Worm (Caenorhabditis elegans) whole organism, L4 larva: Measurements from ENCODE around the gene Y50D4A.10.

Source experiments
- ama-1 ChIP-seq: fragments of 150-350 bp; optimal IDR thresholded peaks from 2 replicates; lab custom pipeline; 2014; ENCODE audit warnings: inconsistent platforms, mixed read lengths
- arid-1 ChIP-seq: fragments of 200-800 bp; sonication (Bioruptor generic); conservative IDR thresholded peaks from 2 replicates; pipeline ENCODE4 v1.3.6; 2022; ENCODE audit warnings: missing genetic modification reagents, missing genetic modification characterization, missing compliant biosample characterization
- fos-1 ChIP-seq: fragments of 150-350 bp; optimal IDR thresholded peaks from 2 replicates; lab custom pipeline; 2014; ENCODE audit warnings: missing biosample characterization, missing genetic modification characterization
- hif-1 ChIP-seq, 2 experiments: sonication (generic microtip); optimal IDR thresholded peaks; 2 replicates each; lab custom pipeline; 2016 to 2017; ENCODE audit warnings: missing compliant biosample characterization in 2 of 2, missing genetic modification characterization in 2 of 2, missing genetic modification reagents in 2 of 2, missing genotype in 2 of 2, mild to moderate bottlenecking in 1 of 2
- mep-1 ChIP-seq: fragments of 150-350 bp; sonication (generic microtip); optimal IDR thresholded peaks from 3 replicates; lab custom pipeline; 2014; ENCODE audit warnings: missing biosample characterization, missing genetic modification characterization
- nhr-28 ChIP-seq: fragments of 150-350 bp; optimal IDR thresholded peaks from 2 replicates; lab custom pipeline; 2014; ENCODE audit warnings: missing biosample characterization, missing genetic modification characterization
- pha-4 ChIP-seq, 2 experiments: fragments of 150-350 bp in 1 of 2; fragments of 200-800 bp in 1 of 2; sonication (Bioruptor generic) in 1 of 2; IDR thresholded peaks in 1 of 2; optimal IDR thresholded peaks in 1 of 2; 2 replicates each; pipeline versions ENCODE4 v1.3.6 to Lab custom; 2014 to 2022; ENCODE audit warnings: missing genetic modification characterization in 2 of 2, missing genetic modification reagents in 2 of 2, missing biosample characterization in 1 of 2, missing compliant biosample characterization in 1 of 2
- tag-97 ChIP-seq: fragments of 200-800 bp; sonication (Bioruptor generic); IDR thresholded peaks from 2 replicates; pipeline ENCODE4 v1.3.6; 2022; ENCODE audit warnings: missing genetic modification characterization, missing compliant biosample characterization
- unc-130 ChIP-seq: sonication (generic microtip); optimal IDR thresholded peaks from 2 replicates; lab custom pipeline; 2016; ENCODE audit warnings: missing genetic modification reagents, missing genetic modification characterization, missing compliant biosample characterization

DNA sequence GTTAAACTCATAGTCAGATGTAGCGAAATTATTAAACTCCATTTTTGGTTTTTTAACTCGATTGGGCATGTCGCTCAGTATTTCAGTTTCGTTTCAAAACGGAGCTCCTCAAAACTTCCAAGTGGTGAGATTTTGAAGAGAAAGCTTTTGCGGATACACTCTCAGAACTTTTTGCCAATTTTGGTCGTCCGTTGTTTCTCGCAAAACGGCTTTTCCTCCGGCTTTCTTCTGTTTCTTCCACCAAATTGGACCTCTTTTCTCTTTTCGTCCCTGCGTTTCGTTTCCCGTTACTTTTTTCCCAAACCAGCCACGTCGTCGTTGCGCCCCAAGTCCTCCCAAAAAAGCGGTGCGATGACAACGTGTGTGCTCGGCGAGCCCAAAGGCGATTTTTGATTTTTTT, 39.7 kb upstream of the Y50D4A.10 start, which contains the start of gene C39F7.1:
- TF ChIP-seq mep-1 (tag; lab: Kevin White, UChicago), result no peak
- no peak for TF ChIP-seq hif-1 (tag; optimal IDR thresholded peaks at IDR 0.05; lab: Kevin White, UChicago)
- TF ChIP-seq arid-1 (GFP tag; lab: Robert Waterston, UW), result no peak
- TF ChIP-seq unc-130 (GFP tag; lab: Kevin White, UChicago), result no peak
- TF ChIP-seq ama-1, result no peak
- no peak for TF ChIP-seq pha-4 (GFP tag; IDR thresholded peaks at IDR 0.05; lab: Robert Waterston, UW)
- TF ChIP-seq pha-4 (tag; optimal IDR thresholded peaks at IDR 0.05; lab: Kevin White, UChicago), result no peak
- TF ChIP-seq nhr-28 (tag; lab: Kevin White, UChicago), result no peak
- no peak for TF ChIP-seq fos-1 (tag; lab: Kevin White, UChicago)
- TF ChIP-seq tag-97, result no peak
